Worm (Caenorhabditis elegans) whole organism, early embryonic: ENCODE results near the gene dyc-1.

Source experiments
- B0310.2 ChIP-seq: sonication (generic microtip); optimal IDR thresholded peaks from 2 replicates; lab custom pipeline; 2016; ENCODE audit warnings: mild to moderate bottlenecking, missing genetic modification characterization, missing compliant biosample characterization
- ama-1 ChIP-seq: fragments of 150-350 bp; optimal IDR thresholded peaks from 2 replicates; lab custom pipeline; 2014
- flt-1 ChIP-seq: fragments of 200-800 bp; sonication (Bioruptor generic); IDR thresholded peaks from 2 replicates; pipeline ENCODE4 v1.3.6; 2022; ENCODE audit warnings: missing genetic modification characterization, missing compliant biosample characterization
- hmg-4 ChIP-seq: fragments of 200-800 bp; sonication (Bioruptor generic); optimal IDR thresholded peaks from 2 replicates; lab custom pipeline; 2018; ENCODE audit warnings: mild to moderate bottlenecking, missing genetic modification characterization, missing compliant biosample characterization
- sea-1 ChIP-seq: fragments of 200-800 bp; sonication (Bioruptor generic); conservative IDR thresholded peaks from 2 replicates; pipeline ENCODE4 v1.3.6; 2022; ENCODE audit warnings: missing genetic modification characterization, missing compliant biosample characterization

DNA sequence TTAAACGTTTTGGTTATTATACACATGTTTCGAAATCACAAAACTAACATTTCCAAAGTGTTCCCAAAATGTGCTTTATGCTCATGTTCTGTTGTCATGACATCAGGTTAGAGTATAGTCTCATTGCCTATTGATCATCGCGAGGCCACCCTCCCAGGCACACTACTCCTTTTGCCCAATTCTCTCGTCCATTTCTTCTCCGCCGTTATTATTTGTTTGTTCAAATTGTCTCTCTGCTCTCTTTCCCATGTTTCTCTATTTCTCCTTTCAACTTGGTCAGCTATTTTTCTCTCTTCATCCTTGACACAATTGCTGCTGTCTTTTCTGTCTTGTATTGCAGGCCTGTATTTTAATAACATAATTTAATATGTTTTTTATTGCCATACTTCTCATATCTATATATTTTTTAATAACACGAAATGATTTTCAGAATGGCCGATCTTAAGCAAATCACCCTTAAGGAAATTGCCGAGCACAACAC lies 47.8 kb upstream of the dyc-1 start, which contains the start of gene cytb-5.1:
- no peak for TF ChIP-seq ama-1
- no peak for TF ChIP-seq flt-1 (GFP tag; lab: Robert Waterston, UW)
- TF ChIP-seq sea-1: no peak
- TF ChIP-seq B0310.2 (tag; lab: Kevin White, UChicago): no peak
- no peak for TF ChIP-seq hmg-4 (GFP tag; lab: Kevin White, UChicago)
